Worm (Caenorhabditis elegans) whole organism, late embryonic: ENCODE results near the gene C04C3.6.

Experiments
- C38D4.7 ChIP-seq: fragments of 200-800 bp; sonication (Bioruptor generic); optimal IDR thresholded peaks from 2 replicates; lab custom pipeline; 2018; ENCODE audit warnings: mild to moderate bottlenecking, missing genetic modification characterization, moderate library complexity, missing compliant biosample characterization
- F13H6.1 ChIP-seq: sonication (generic microtip); optimal IDR thresholded peaks from 2 replicates; lab custom pipeline; 2016; ENCODE audit warnings: missing genetic modification characterization, missing compliant biosample characterization
- K02D7.2 ChIP-seq: sonication (generic microtip); optimal IDR thresholded peaks from 2 replicates; lab custom pipeline; 2017; ENCODE audit warnings: mild to moderate bottlenecking, missing genetic modification characterization, missing compliant biosample characterization
- K09A11.1 ChIP-seq: sonication (generic microtip); optimal IDR thresholded peaks from 2 replicates; lab custom pipeline; 2017; ENCODE audit warnings: antibody characterized with exemption, mild to moderate bottlenecking, missing genetic modification characterization, missing compliant biosample characterization; ENCODE audit not compliant: insufficient read depth
- ahr-1 ChIP-seq: sonication (generic microtip); optimal IDR thresholded peaks from 2 replicates; lab custom pipeline; 2016; ENCODE audit warnings: missing genetic modification characterization, missing compliant biosample characterization
- ama-1 ChIP-seq: fragments of 150-350 bp; optimal IDR thresholded peaks from 2 replicates; lab custom pipeline; 2014
- ceh-18 ChIP-seq: sonication (generic microtip); optimal IDR thresholded peaks from 2 replicates; lab custom pipeline; 2016; ENCODE audit warnings: missing genetic modification characterization, missing compliant biosample characterization
- ceh-19 ChIP-seq: fragments of 200-800 bp; sonication (Bioruptor generic); optimal IDR thresholded peaks from 2 replicates; lab custom pipeline; 2018; ENCODE audit warnings: mild to moderate bottlenecking, missing genetic modification characterization, missing compliant biosample characterization
- ceh-22 ChIP-seq: sonication (generic microtip); optimal IDR thresholded peaks from 2 replicates; lab custom pipeline; 2017; ENCODE audit warnings: missing biosample characterization, missing genetic modification characterization
- ceh-24 ChIP-seq: sonication (generic microtip); optimal IDR thresholded peaks from 2 replicates; lab custom pipeline; 2016; ENCODE audit warnings: mild to moderate bottlenecking, missing genetic modification characterization, missing compliant biosample characterization
- ceh-48 ChIP-seq: sonication (generic microtip); optimal IDR thresholded peaks from 2 replicates; lab custom pipeline; 2016; ENCODE audit warnings: missing genetic modification characterization, inconsistent platforms, missing compliant biosample characterization
- ceh-6 ChIP-seq: fragments of 200-800 bp; sonication (Bioruptor generic); optimal IDR thresholded peaks from 2 replicates; lab custom pipeline; 2018; ENCODE audit warnings: mild to moderate bottlenecking, missing genetic modification characterization, missing compliant biosample characterization
- elt-2 ChIP-seq: sonication (generic microtip); optimal IDR thresholded peaks from 2 replicates; lab custom pipeline; 2016; ENCODE audit warnings: missing genetic modification reagents, missing genetic modification characterization, missing compliant biosample characterization
- elt-4 ChIP-seq: sonication (generic microtip); optimal IDR thresholded peaks from 2 replicates; lab custom pipeline; 2016; ENCODE audit warnings: missing genetic modification characterization, missing compliant biosample characterization
- eyg-1 ChIP-seq: sonication (generic microtip); optimal IDR thresholded peaks from 2 replicates; lab custom pipeline; 2016; ENCODE audit warnings: missing genotype, missing genetic modification characterization, missing compliant biosample characterization
- fax-1 ChIP-seq: sonication (generic microtip); optimal IDR thresholded peaks from 2 replicates; lab custom pipeline; 2016; ENCODE audit warnings: missing genotype, missing genetic modification characterization, missing compliant biosample characterization
- fkh-6 ChIP-seq: sonication (generic microtip); optimal IDR thresholded peaks from 2 replicates; lab custom pipeline; 2016; ENCODE audit warnings: missing genetic modification characterization, missing compliant biosample characterization
- gmeb-2 ChIP-seq: sonication (generic microtip); optimal IDR thresholded peaks from 2 replicates; lab custom pipeline; 2016; ENCODE audit warnings: missing genetic modification characterization, inconsistent platforms, missing compliant biosample characterization
- hlh-13 ChIP-seq: fragments of 200-800 bp; sonication (Bioruptor generic); optimal IDR thresholded peaks from 2 replicates; lab custom pipeline; 2018; ENCODE audit warnings: mild to moderate bottlenecking, missing genetic modification characterization, missing compliant biosample characterization
- hlh-8 ChIP-seq: sonication (generic microtip); optimal IDR thresholded peaks from 2 replicates; lab custom pipeline; 2016; ENCODE audit warnings: missing genotype, missing genetic modification characterization, missing compliant biosample characterization
- madf-2 ChIP-seq: sonication (generic microtip); optimal IDR thresholded peaks from 2 replicates; lab custom pipeline; 2017; ENCODE audit warnings: missing genetic modification characterization, missing compliant biosample characterization
- nfya-1 ChIP-seq: sonication (generic microtip); optimal IDR thresholded peaks from 2 replicates; lab custom pipeline; 2017; ENCODE audit warnings: missing genetic modification characterization, mild to moderate bottlenecking, missing compliant biosample characterization, antibody characterized with exemption, moderate library complexity
- nhr-11 ChIP-seq: fragments of 150-350 bp; optimal IDR thresholded peaks from 2 replicates; lab custom pipeline; 2014; ENCODE audit warnings: missing biosample characterization, missing genetic modification characterization
- nhr-232 ChIP-seq: sonication (generic microtip); optimal IDR thresholded peaks from 2 replicates; lab custom pipeline; 2016; ENCODE audit warnings: missing genetic modification characterization, missing compliant biosample characterization
- odd-2 ChIP-seq: sonication (generic microtip); optimal IDR thresholded peaks from 2 replicates; lab custom pipeline; 2017; ENCODE audit warnings: antibody characterized with exemption, mild to moderate bottlenecking, missing genetic modification characterization, missing compliant biosample characterization
- pag-3 ChIP-seq: sonication (generic microtip); optimal IDR thresholded peaks from 2 replicates; lab custom pipeline; 2016; ENCODE audit warnings: missing compliant biosample characterization, missing genetic modification characterization, borderline replicate concordance
- pha-2 ChIP-seq: sonication (generic microtip); optimal IDR thresholded peaks from 2 replicates; lab custom pipeline; 2017; ENCODE audit warnings: mild to moderate bottlenecking, missing genetic modification characterization, missing compliant biosample characterization
- pha-4 ChIP-seq: fragments of 150-350 bp; optimal IDR thresholded peaks from 2 replicates; lab custom pipeline; 2018; ENCODE audit warnings: missing biosample characterization, missing genetic modification reagents, missing genetic modification characterization
- pros-1 ChIP-seq: fragments of 150-350 bp; optimal IDR thresholded peaks from 2 replicates; lab custom pipeline; 2014; ENCODE audit warnings: missing biosample characterization, missing genetic modification reagents, missing genetic modification characterization
- ref-2 ChIP-seq: sonication (generic microtip); optimal IDR thresholded peaks from 2 replicates; lab custom pipeline; 2016; ENCODE audit warnings: missing genetic modification characterization, missing compliant biosample characterization
- rnt-1 ChIP-seq: sonication (generic microtip); optimal IDR thresholded peaks from 2 replicates; lab custom pipeline; 2016; ENCODE audit warnings: missing genetic modification characterization, missing compliant biosample characterization
- sox-2 ChIP-seq: fragments of 200-800 bp; sonication (Bioruptor generic); IDR thresholded peaks from 2 replicates; pipeline ENCODE4 v1.3.6; 2022; ENCODE audit warnings: missing genetic modification reagents, missing genetic modification characterization, missing compliant biosample characterization
- sox-4 ChIP-seq: sonication (generic microtip); optimal IDR thresholded peaks from 2 replicates; lab custom pipeline; 2017; ENCODE audit warnings: mild to moderate bottlenecking, missing genetic modification characterization, inconsistent platforms, missing compliant biosample characterization
- syd-9 ChIP-seq: sonication (generic microtip); optimal IDR thresholded peaks from 2 replicates; lab custom pipeline; 2016; ENCODE audit warnings: mild to moderate bottlenecking, missing genetic modification characterization, moderate library complexity, missing compliant biosample characterization
- tbx-2 ChIP-seq: sonication (generic microtip); optimal IDR thresholded peaks from 2 replicates; lab custom pipeline; 2016; ENCODE audit warnings: missing genetic modification characterization, missing compliant biosample characterization
- ttx-3 ChIP-seq: sonication (generic microtip); optimal IDR thresholded peaks from 2 replicates; lab custom pipeline; 2016; ENCODE audit warnings: missing genetic modification reagents, missing genetic modification characterization, missing compliant biosample characterization
- unc-3 ChIP-seq, 2 experiments: fragments of 200-800 bp in 1 of 2; sonication (Bioruptor generic) in 1 of 2; sonication (generic microtip) in 1 of 2; conservative IDR thresholded peaks in 1 of 2; optimal IDR thresholded peaks in 1 of 2; 2 replicates each; pipeline versions ENCODE4 v1.3.6 to Lab custom; 2016 to 2022; ENCODE audit warnings: missing compliant biosample characterization in 2 of 2, missing genetic modification characterization in 2 of 2, missing genetic modification reagents in 1 of 2
- unc-42 ChIP-seq: sonication (generic microtip); optimal IDR thresholded peaks from 2 replicates; lab custom pipeline; 2016; ENCODE audit warnings: missing genotype, missing genetic modification characterization, missing compliant biosample characterization
- unc-55 ChIP-seq: sonication (generic microtip); optimal IDR thresholded peaks from 2 replicates; lab custom pipeline; 2017; ENCODE audit warnings: missing biosample characterization, missing genetic modification reagents, missing genetic modification characterization

C04C3.6 gene

DNA sequence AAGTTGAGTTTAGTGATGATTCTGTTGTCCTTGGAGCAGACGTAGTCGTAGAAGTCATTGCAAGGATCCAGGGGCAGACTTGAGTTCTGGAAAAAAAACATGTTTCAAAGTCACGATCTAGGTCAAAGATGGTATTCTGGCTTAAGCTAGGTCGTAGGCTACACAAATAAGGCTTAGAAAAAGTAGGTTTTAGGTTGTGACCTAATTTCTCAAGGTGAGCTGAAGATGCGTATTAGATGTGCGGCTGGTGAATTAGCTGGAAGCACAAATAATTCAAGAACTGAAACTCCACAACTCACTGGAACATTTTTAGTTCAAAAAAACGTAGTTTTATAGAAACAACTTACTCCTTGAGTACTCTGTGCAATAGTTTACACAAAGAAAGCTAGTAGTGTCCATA lies 21.7 kb upstream of the C04C3.6 start, which contains the start of gene F09D12.2:
F09D12.2 (minus strand) TSS at position 101 of the 400 bp plus-strand sequence.
- no peak for TF ChIP-seq sox-2 (GFP tag; lab: Robert Waterston, UW)
- no peak for TF ChIP-seq ttx-3 (tag; lab: Kevin White, UChicago)
- no peak for TF ChIP-seq pag-3
- TF ChIP-seq K09A11.1 (tag; lab: Kevin White, UChicago), result no peak
- no peak for TF ChIP-seq pha-4 (tag; lab: Kevin White, UChicago)
- no peak for TF ChIP-seq pros-1 (tag; lab: Kevin White, UChicago)
- no peak for TF ChIP-seq eyg-1
- no peak for TF ChIP-seq tbx-2 (tag; lab: Kevin White, UChicago)
- no peak for TF ChIP-seq K02D7.2 (tag; lab: Kevin White, UChicago)
- no peak for TF ChIP-seq rnt-1
- TF ChIP-seq ceh-48, result no peak
- no peak for TF ChIP-seq elt-4 (tag; lab: Kevin White, UChicago)
- no peak for TF ChIP-seq nhr-11 (tag; lab: Kevin White, UChicago)

ce11 chrIV:3442513-3442912 lies 20.1 kb upstream of the C04C3.6 start:
- no peak for TF ChIP-seq fkh-6
- TF ChIP-seq sox-2 (GFP tag; lab: Robert Waterston, UW), result no peak
- no peak for TF ChIP-seq nfya-1
- TF ChIP-seq ceh-24 (tag; lab: Kevin White, UChicago), result no peak
- TF ChIP-seq elt-2 (tag; lab: Kevin White, UChicago), result no peak
- no peak for TF ChIP-seq hlh-13 (GFP tag; lab: Kevin White, UChicago)
- no peak for TF ChIP-seq unc-42
- TF ChIP-seq ceh-48, result no peak
- no peak for TF ChIP-seq pha-2 (tag; lab: Kevin White, UChicago)
- TF ChIP-seq ama-1, result no peak
- no peak for TF ChIP-seq nhr-232 (tag; lab: Kevin White, UChicago)
- no peak for TF ChIP-seq C38D4.7
- TF ChIP-seq F13H6.1 (tag; lab: Kevin White, UChicago), result no peak
- TF ChIP-seq ceh-22, result no peak
- no peak for TF ChIP-seq gmeb-2
- TF ChIP-seq ahr-1 (tag; lab: Kevin White, UChicago), result no peak
- no peak for TF ChIP-seq ceh-18 (tag; lab: Kevin White, UChicago)
- TF ChIP-seq odd-2 (tag; lab: Kevin White, UChicago), result no peak

DNA sequence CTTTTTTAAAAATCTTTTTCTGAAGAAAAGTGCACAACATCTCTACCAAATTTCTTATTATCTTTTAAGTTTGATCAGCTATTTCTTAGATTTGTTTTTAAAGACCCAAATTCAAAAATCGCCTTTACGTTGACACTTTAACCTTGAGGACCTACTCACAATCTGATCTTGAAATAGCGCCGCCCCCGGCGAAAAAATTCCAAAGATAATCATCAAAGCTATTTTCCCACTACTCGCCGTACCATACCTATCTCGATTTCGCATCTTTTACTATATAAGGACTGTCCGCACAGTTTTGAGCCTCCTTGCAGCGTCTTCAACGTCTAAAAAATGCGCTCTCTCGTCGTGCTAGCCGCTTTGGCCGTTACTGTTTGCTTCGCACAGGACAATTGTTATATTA lies 18.4 kb upstream of the C04C3.6 start, which contains the start of gene grd-10:
grd-10 (plus strand) TSS at position 208 of the 400 bp plus-strand sequence.
- TF ChIP-seq pha-2 (tag; lab: Kevin White, UChicago) (no peak), unc-3 (GFP tag; conservative IDR thresholded peaks at IDR 0.05; lab: Robert Waterston, UW) (no peak), unc-3 (tag; optimal IDR thresholded peaks at IDR 0.05; lab: Kevin White, UChicago) (no peak), gmeb-2 (no peak), ceh-19 (GFP tag; lab: Kevin White, UChicago) (no peak)

ce11 chrIV:3439354-3439753 lies 16.9 kb upstream of the C04C3.6 start, which contains the start of gene grd-3:
grd-3 (plus strand) TSS chrIV:3439655.
- no peak for TF ChIP-seq gmeb-2
- no peak for TF ChIP-seq nhr-232 (tag; lab: Kevin White, UChicago)
- TF ChIP-seq hlh-8 (tag; lab: Kevin White, UChicago), result no peak
- TF ChIP-seq rnt-1, result no peak
- no peak for TF ChIP-seq tbx-2 (tag; lab: Kevin White, UChicago)
- no peak for TF ChIP-seq madf-2 (tag; lab: Kevin White, UChicago)
- TF ChIP-seq sox-4 (tag; lab: Kevin White, UChicago), result no peak
- TF ChIP-seq ceh-18 (tag; lab: Kevin White, UChicago), result no peak
- no peak for TF ChIP-seq eyg-1
- TF ChIP-seq ceh-6, result no peak
- TF ChIP-seq unc-55, result no peak
- TF ChIP-seq F13H6.1 (tag; lab: Kevin White, UChicago), result no peak
- TF ChIP-seq fax-1 (tag; lab: Kevin White, UChicago), result no peak
- TF ChIP-seq ref-2, result no peak
- TF ChIP-seq syd-9 (tag; lab: Kevin White, UChicago), result no peak
- TF ChIP-seq, all 69 proteins: peak for 0
